Worm (Caenorhabditis elegans): ENCODE measurements around the gene rps-1.

Gene rps-1

ce11 chrIII:4467277-4467676 lies 8.4 kb upstream of the rps-1 start, which contains the start of gene ndg-4:
Gene ndg-4, minus strand, starts transcription at chrIII:4467377.
- TF ChIP-seq dmd-6 (GFP tag; IDR thresholded peaks at IDR 0.05), result peak; percentile 11; the same call in 1 of the 2 replicates
- no peak for TF ChIP-seq unc-39 (tag; optimal IDR thresholded peaks at IDR 0.05)
- no peak for TF ChIP-seq unc-62 (GFP tag; optimal IDR thresholded peaks at IDR 0.05 in 1 of 2)
- no peak for TF ChIP-seq unc-62 (tag; optimal IDR thresholded peaks at IDR 0.05)
- TF ChIP-seq nhr-28 (tag; optimal IDR thresholded peaks at IDR 0.05), result peak; percentile 30

ce11 chrIII:4468390-4468789 lies 7.3 kb upstream of the rps-1 start:
- TF ChIP-seq nhr-77 (tag; optimal IDR thresholded peaks at IDR 0.05), result no peak
- no peak for TF ChIP-seq vab-7 (GFP tag; IDR thresholded peaks at IDR 0.05)
- no peak for TF ChIP-seq Y75B8A.6 (GFP tag; IDR thresholded peaks at IDR 0.05)
- no peak for TF ChIP-seq madf-9 (GFP tag; conservative IDR thresholded peaks at IDR 0.05)
- TF ChIP-seq php-3 (GFP tag; IDR thresholded peaks at IDR 0.05), result peak; percentile 55; the same call in 1 of the 2 replicates
- peak; percentile 33 for TF ChIP-seq nhr-28 (tag; optimal IDR thresholded peaks at IDR 0.05)
- TF ChIP-seq daf-16 (GFP tag; optimal IDR thresholded peaks at IDR 0.05), result no peak
- TF ChIP-seq daf-16 (tag; optimal IDR thresholded peaks at IDR 0.05), result peak; percentile 2
- peak; percentile 24 for TF ChIP-seq hlh-11 (tag; optimal IDR thresholded peaks at IDR 0.05)
- TF ChIP-seq zfp-2 (tag; optimal IDR thresholded peaks at IDR 0.05), result no peak
- no peak for TF ChIP-seq daf-19 (GFP tag; conservative IDR thresholded peaks at IDR 0.05)
- no peak for TF ChIP-seq zip-2 (tag; optimal IDR thresholded peaks at IDR 0.05)
- TF ChIP-seq dmd-6 (GFP tag; IDR thresholded peaks at IDR 0.05), result peak; percentile 78
- peak; percentile 85 for TF ChIP-seq pqm-1 (tag; optimal IDR thresholded peaks at IDR 0.05)

- no peak for TF ChIP-seq duxl-1 (tag; optimal IDR thresholded peaks at IDR 0.05; ENCODE audit: poor library complexity)
- peak in 1 of 2 experiments; percentile 48 for TF ChIP-seq unc-62 (GFP tag; optimal IDR thresholded peaks at IDR 0.05 in 1 of 2)
- TF ChIP-seq unc-62 (tag; optimal IDR thresholded peaks at IDR 0.05), result no peak
Measured at ce11 chrIII:4468812-4469211, 6.9 kb upstream of the rps-1 start, which contains the start of gene mstr-2. Gene mstr-2, plus strand, starts transcription at chrIII:4469112.

ce11 chrIII:4470793-4471192 lies 4.9 kb upstream of the rps-1 start:
- TF ChIP-seq dpl-1 (GFP tag; optimal IDR thresholded peaks at IDR 0.05) (peak; percentile 33), zfp-3 (GFP tag; conservative IDR thresholded peaks at IDR 0.05) (peak; percentile 83), snpc-1.2 (GFP tag; IDR thresholded peaks at IDR 0.05) (peak; percentile 74), hif-1 (tag; optimal IDR thresholded peaks at IDR 0.05) (peak in 1 of 2 experiments; percentile 55), Y105C5A.15 (GFP tag; IDR thresholded peaks at IDR 0.05) (peak; percentile 85), T20F7.1 (GFP tag; optimal IDR thresholded peaks at IDR 0.05) (no peak), lin-1 (GFP tag; IDR thresholded peaks at IDR 0.05) (peak; percentile 34; the same call in 1 of the 2 replicates), nhr-11 (tag; optimal IDR thresholded peaks at IDR 0.05) (no peak), dmd-8 (GFP tag; IDR thresholded peaks at IDR 0.05) (peak; percentile 86), fkh-10 (GFP tag; optimal IDR thresholded peaks at IDR 0.05) (no peak), hlh-30 (tag; optimal IDR thresholded peaks at IDR 0.05; ENCODE audit: insufficient read depth) (peak; percentile 69), snpc-4 (tag; optimal IDR thresholded peaks at IDR 0.05) (no peak), nhr-25 (tag; optimal IDR thresholded peaks at IDR 0.05; ENCODE audit: borderline replicate concordance, insufficient read depth) (peak; percentile 79), T26A8.4 (GFP tag; IDR thresholded peaks at IDR 0.05) (peak; percentile 87), daf-16 (GFP tag; optimal IDR thresholded peaks at IDR 0.05) (peak; percentile 67 to 78), daf-16 (tag; optimal IDR thresholded peaks at IDR 0.05) (peak; percentile 57), tra-1 (GFP tag; IDR thresholded peaks at IDR 0.05) (peak; percentile 77), F37D6.2 (tag; optimal IDR thresholded peaks at IDR 0.05) (peak; percentile 41), Y48G9A.11 (GFP tag; IDR thresholded peaks at IDR 0.05) (peak; percentile 49), F10B5.3 (tag; optimal IDR thresholded peaks at IDR 0.05) (peak; percentile 45), arid-1 (GFP tag; conservative IDR thresholded peaks at IDR 0.05) (peak; percentile 88), nhr-42 (GFP tag; IDR thresholded peaks at IDR 0.05) (peak; percentile 78), dmd-6 (GFP tag; IDR thresholded peaks at IDR 0.05) (peak; percentile 54), unc-39 (tag; optimal IDR thresholded peaks at IDR 0.05) (no peak), nhr-6 (tag; optimal IDR thresholded peaks at IDR 0.05) (no peak), F44E2.7 (GFP tag; IDR thresholded peaks at IDR 0.05) (peak; percentile 78; the same call in 1 of the 2 replicates), mdl-1 (tag; optimal IDR thresholded peaks at IDR 0.05) (no peak), fos-1 (tag; optimal IDR thresholded peaks at IDR 0.05) (no peak), egl-27 (tag; optimal IDR thresholded peaks at IDR 0.05) (no peak), unc-62 (GFP tag; optimal IDR thresholded peaks at IDR 0.05 in 1 of 2) (peak in 1 of 2 experiments; percentile 88), unc-62 (tag; optimal IDR thresholded peaks at IDR 0.05) (no peak), ceh-28 (tag; optimal IDR thresholded peaks at IDR 0.05) (no peak), ceh-62 (tag; optimal IDR thresholded peaks at IDR 0.05) (no peak)

All from whole organism, L4 larva.